Worm (Caenorhabditis elegans) whole organism, young adult: ENCODE measurements around the gene C44C10.12.

Experiments
- ZK185.1 ChIP-seq: sonication (generic microtip); optimal IDR thresholded peaks from 2 replicates; lab custom pipeline; 2016; ENCODE audit warnings: mild to moderate bottlenecking, missing genetic modification characterization, missing compliant biosample characterization; ENCODE audit not compliant: poor library complexity, severe bottlenecking
- akir-1 ChIP-seq: fragments of 200-800 bp; sonication (Bioruptor generic); optimal IDR thresholded peaks from 2 replicates; lab custom pipeline; 2018; ENCODE audit warnings: mild to moderate bottlenecking, missing genetic modification characterization, moderate library complexity, missing compliant biosample characterization
- atf-7 ChIP-seq: sonication (generic microtip); optimal IDR thresholded peaks from 2 replicates; lab custom pipeline; 2017; ENCODE audit warnings: mild to moderate bottlenecking, missing genetic modification characterization, missing compliant biosample characterization
- attf-6 ChIP-seq: fragments of 200-800 bp; sonication (Bioruptor generic); IDR thresholded peaks from 2 replicates; pipeline ENCODE4 v1.3.6; 2022; ENCODE audit warnings: missing genetic modification reagents, missing genetic modification characterization, missing compliant biosample characterization
- cebp-1 ChIP-seq, 2 experiments: fragments of 200-800 bp in 1 of 2; sonication (Bioruptor generic) in 1 of 2; sonication (generic microtip) in 1 of 2; IDR thresholded peaks in 1 of 2; optimal IDR thresholded peaks in 1 of 2; 2 replicates each; pipeline versions ENCODE4 v1.3.6 to Lab custom; 2017 to 2022; ENCODE audit warnings: missing compliant biosample characterization in 2 of 2, missing genetic modification characterization in 2 of 2, mild to moderate bottlenecking in 1 of 2, missing genetic modification reagents in 1 of 2, moderate library complexity in 1 of 2
- ceh-100 ChIP-seq: fragments of 200-800 bp; sonication (Bioruptor generic); IDR thresholded peaks from 2 replicates; pipeline ENCODE4 v1.3.6; 2022; ENCODE audit warnings: missing genetic modification reagents, missing genetic modification characterization, missing compliant biosample characterization
- ceh-58 ChIP-seq: fragments of 200-800 bp; sonication (Bioruptor generic); IDR thresholded peaks from 2 replicates; pipeline ENCODE4 v1.3.6; 2022; ENCODE audit warnings: missing genetic modification characterization, missing compliant biosample characterization
- ceh-91 ChIP-seq: fragments of 200-800 bp; sonication (Bioruptor generic); IDR thresholded peaks from 2 replicates; pipeline ENCODE4 v1.3.6; 2022; ENCODE audit warnings: missing genetic modification reagents, missing genetic modification characterization, missing compliant biosample characterization
- dpff-1 ChIP-seq: sonication (generic microtip); optimal IDR thresholded peaks from 2 replicates; lab custom pipeline; 2017; ENCODE audit warnings: mild to moderate bottlenecking, missing genetic modification characterization, missing compliant biosample characterization
- dpl-1 ChIP-seq: fragments of 150-350 bp; optimal IDR thresholded peaks from 2 replicates; lab custom pipeline; 2014; ENCODE audit warnings: missing biosample characterization, missing genetic modification reagents, missing genetic modification characterization
- efl-1 ChIP-seq: fragments of 150-350 bp; optimal IDR thresholded peaks from 2 replicates; lab custom pipeline; 2014; ENCODE audit warnings: missing biosample characterization, missing genetic modification reagents, missing genetic modification characterization
- egrh-3 ChIP-seq: fragments of 200-800 bp; sonication (Bioruptor generic); IDR thresholded peaks from 2 replicates; pipeline ENCODE4 v1.3.6; 2022; ENCODE audit warnings: missing genetic modification reagents, missing genetic modification characterization, missing compliant biosample characterization
- ets-4 ChIP-seq: fragments of 200-800 bp; sonication (Bioruptor generic); optimal IDR thresholded peaks from 2 replicates; lab custom pipeline; 2018; ENCODE audit warnings: mild to moderate bottlenecking, missing genetic modification characterization, missing compliant biosample characterization
- hlh-26 ChIP-seq: fragments of 200-800 bp; sonication (Bioruptor generic); conservative IDR thresholded peaks from 2 replicates; pipeline ENCODE4 v1.3.6; 2022; ENCODE audit warnings: missing genetic modification reagents, missing genetic modification characterization, missing compliant biosample characterization
- hmg-1.2 ChIP-seq: fragments of 200-800 bp; sonication (Bioruptor generic); IDR thresholded peaks from 2 replicates; pipeline ENCODE4 v1.3.6; 2022; ENCODE audit warnings: missing genetic modification reagents, missing genetic modification characterization, missing compliant biosample characterization
- hsf-1 ChIP-seq: fragments of 200-800 bp; sonication (Bioruptor generic); IDR thresholded peaks from 2 replicates; pipeline ENCODE4 v1.3.6; 2022; ENCODE audit warnings: missing genetic modification reagents, missing genetic modification characterization, missing compliant biosample characterization
- lag-1 ChIP-seq: fragments of 200-800 bp; sonication (Bioruptor generic); IDR thresholded peaks from 2 replicates; pipeline ENCODE4 v1.3.6; 2022; ENCODE audit warnings: missing genetic modification reagents, missing genetic modification characterization, missing compliant biosample characterization
- let-607 ChIP-seq, 2 experiments: fragments of 200-800 bp in 1 of 2; sonication (Bioruptor generic) in 1 of 2; sonication (generic microtip) in 1 of 2; optimal IDR thresholded peaks; 2 replicates each; lab custom pipeline; 2016 to 2018; ENCODE audit warnings: mild to moderate bottlenecking in 2 of 2, missing compliant biosample characterization in 2 of 2, missing genetic modification characterization in 2 of 2, moderate library complexity in 2 of 2, missing genotype in 1 of 2
- lir-1 ChIP-seq: fragments of 200-800 bp; sonication (Bioruptor generic); conservative IDR thresholded peaks from 2 replicates; pipeline ENCODE4 v1.3.6; 2022; ENCODE audit warnings: missing genetic modification reagents, missing genetic modification characterization, missing compliant biosample characterization
- madf-10 ChIP-seq: sonication (generic microtip); optimal IDR thresholded peaks from 2 replicates; lab custom pipeline; 2016; ENCODE audit warnings: mild to moderate bottlenecking, missing genetic modification characterization, missing compliant biosample characterization
- mes-4 ChIP-seq: sonication (generic microtip); optimal IDR thresholded peaks from 2 replicates; lab custom pipeline; 2016; ENCODE audit warnings: missing genotype, missing genetic modification characterization, missing compliant biosample characterization
- mxl-1 ChIP-seq: sonication (generic microtip); optimal IDR thresholded peaks from 2 replicates; lab custom pipeline; 2016; ENCODE audit warnings: missing genetic modification characterization, missing compliant biosample characterization
- nfyb-1 ChIP-seq: fragments of 200-800 bp; sonication (Bioruptor generic); IDR thresholded peaks from 2 replicates; pipeline ENCODE4 v1.3.6; 2022; ENCODE audit warnings: missing genetic modification reagents, missing genetic modification characterization, missing compliant biosample characterization
- nhr-27 ChIP-seq: fragments of 200-800 bp; sonication (Bioruptor generic); optimal IDR thresholded peaks from 2 replicates; lab custom pipeline; 2018; ENCODE audit warnings: mild to moderate bottlenecking, missing genetic modification characterization, moderate library complexity, missing compliant biosample characterization
- nhr-80 ChIP-seq: sonication (generic microtip); optimal IDR thresholded peaks from 2 replicates; lab custom pipeline; 2016; ENCODE audit warnings: missing genetic modification characterization, missing compliant biosample characterization
- rcor-1 ChIP-seq: fragments of 200-800 bp; sonication (Bioruptor generic); IDR thresholded peaks from 2 replicates; pipeline ENCODE4 v1.3.6; 2022; ENCODE audit warnings: missing genetic modification reagents, missing genetic modification characterization, missing compliant biosample characterization
- sea-2 ChIP-seq: fragments of 200-800 bp; sonication (Bioruptor generic); IDR thresholded peaks from 2 replicates; pipeline ENCODE4 v1.3.6; 2022; ENCODE audit warnings: missing genetic modification characterization, missing compliant biosample characterization
- snpc-3.4 ChIP-seq: sonication (generic microtip); optimal IDR thresholded peaks from 2 replicates; lab custom pipeline; 2017; ENCODE audit warnings: missing genetic modification characterization, mild to moderate bottlenecking, missing compliant biosample characterization, antibody characterized with exemption, moderate library complexity, missing genotype, missing genetic modification reagents
- sptf-2 ChIP-seq: fragments of 200-800 bp; sonication (Bioruptor generic); optimal IDR thresholded peaks from 2 replicates; lab custom pipeline; 2018; ENCODE audit warnings: mild to moderate bottlenecking, missing genetic modification characterization, missing compliant biosample characterization
- tbp1 ChIP-seq: fragments of 200-800 bp; sonication (Bioruptor generic); optimal IDR thresholded peaks from 2 replicates; lab custom pipeline; 2018; ENCODE audit warnings: mild to moderate bottlenecking, missing genetic modification characterization, missing compliant biosample characterization
- tbx-9 ChIP-seq: sonication (generic microtip); optimal IDR thresholded peaks from 2 replicates; lab custom pipeline; 2016; ENCODE audit warnings: borderline replicate concordance, missing genetic modification characterization, inconsistent platforms, missing compliant biosample characterization
- unc-62 ChIP-seq: fragments of 150-350 bp; optimal IDR thresholded peaks from 2 replicates; lab custom pipeline; 2014; ENCODE audit warnings: missing biosample characterization, missing genetic modification reagents, missing genetic modification characterization
- zfh-2 ChIP-seq: fragments of 200-800 bp; sonication (Bioruptor generic); conservative IDR thresholded peaks from 2 replicates; pipeline ENCODE4 v1.3.6; 2022; ENCODE audit warnings: missing genetic modification reagents, missing genetic modification characterization, missing compliant biosample characterization
- zim-3 ChIP-seq: sonication (generic microtip); optimal IDR thresholded peaks from 2 replicates; lab custom pipeline; 2017; ENCODE audit warnings: mild to moderate bottlenecking, missing genetic modification characterization, moderate library complexity, missing compliant biosample characterization
- ztf-18 ChIP-seq: sonication (generic microtip); optimal IDR thresholded peaks from 2 replicates; lab custom pipeline; 2016; ENCODE audit warnings: missing genotype, mild to moderate bottlenecking, missing genetic modification characterization, missing compliant biosample characterization
- ztf-25 ChIP-seq: fragments of 200-800 bp; sonication (Bioruptor generic); IDR thresholded peaks from 2 replicates; pipeline ENCODE4 v1.3.6; 2022; ENCODE audit warnings: missing genetic modification reagents, missing genetic modification characterization, missing compliant biosample characterization

The C44C10.12 gene

DNA sequence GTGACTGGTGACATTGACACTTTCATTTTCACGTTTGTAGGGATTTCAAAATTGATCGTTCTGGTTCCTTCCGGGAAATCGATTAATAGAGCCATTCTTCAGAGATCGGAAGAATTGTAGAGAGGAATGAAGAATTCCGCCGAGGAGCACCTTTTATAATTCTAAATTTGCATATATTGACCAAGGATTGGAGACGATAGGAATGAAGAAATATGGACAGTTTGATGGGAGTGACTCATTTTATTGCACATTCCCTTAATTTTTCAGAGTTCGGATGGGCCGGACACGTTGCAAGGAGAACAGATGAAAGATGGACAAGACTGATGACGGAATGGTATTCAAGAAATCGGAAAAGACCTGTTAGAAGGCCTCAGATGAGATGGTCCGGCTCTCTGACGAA is 3.5 kb downstream of the C44C10.12 start, which contains the start of gene C44C10.15:
Gene C44C10.15, minus strand, starts transcription at position 101 of the 400 bp plus-strand sequence.
- TF ChIP-seq snpc-3.4 (no peak), akir-1 (GFP tag; lab: Kevin White, UChicago) (no peak), ceh-91 (GFP tag; lab: Robert Waterston, UW) (no peak), hmg-1.2 (GFP tag; lab: Robert Waterston, UW) (no peak), madf-10 (no peak), rcor-1 (no peak), ceh-100 (GFP tag; lab: Robert Waterston, UW) (no peak), hlh-26 (GFP tag; lab: Robert Waterston, UW) (no peak), nhr-27 (tag; lab: Kevin White, UChicago) (no peak), tbp1 (GFP tag; lab: Kevin White, UChicago) (no peak), mes-4 (tag; lab: Kevin White, UChicago) (no peak), efl-1 (GFP tag; lab: Kevin White, UChicago) (no peak), hsf-1 (no peak), mxl-1 (tag; lab: Kevin White, UChicago) (no peak)

DNA sequence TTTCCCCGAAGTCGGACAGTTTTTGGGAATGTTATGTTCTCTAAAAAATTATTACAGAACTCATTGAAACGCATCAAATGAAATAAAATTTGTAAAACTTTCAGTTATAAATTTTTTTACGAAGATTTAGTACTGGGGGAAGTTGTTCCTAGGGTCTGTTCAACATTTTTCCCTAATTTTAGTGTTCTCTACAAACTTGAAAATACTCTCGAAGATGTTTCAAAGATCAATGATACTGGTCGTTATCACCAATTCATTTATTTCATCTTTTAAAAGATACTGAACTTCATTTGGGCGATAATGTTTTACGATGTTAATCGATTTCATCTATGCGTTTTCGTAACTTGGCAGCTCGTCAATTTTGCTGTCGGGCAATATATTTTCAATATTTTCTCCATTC is 5.4 kb downstream of the C44C10.12 start, which contains the start of gene C44C10.3:
Gene C44C10.3, plus strand, starts transcription at position 301 of the 400 bp plus-strand sequence.
- TF ChIP-seq dpff-1 (tag; lab: Kevin White, UChicago) (no peak), ceh-58 (no peak), sea-2 (no peak), attf-6 (GFP tag; lab: Robert Waterston, UW) (no peak), ztf-18 (no peak)
- TF ChIP-seq, all 124 proteins: peak for 0

DNA sequence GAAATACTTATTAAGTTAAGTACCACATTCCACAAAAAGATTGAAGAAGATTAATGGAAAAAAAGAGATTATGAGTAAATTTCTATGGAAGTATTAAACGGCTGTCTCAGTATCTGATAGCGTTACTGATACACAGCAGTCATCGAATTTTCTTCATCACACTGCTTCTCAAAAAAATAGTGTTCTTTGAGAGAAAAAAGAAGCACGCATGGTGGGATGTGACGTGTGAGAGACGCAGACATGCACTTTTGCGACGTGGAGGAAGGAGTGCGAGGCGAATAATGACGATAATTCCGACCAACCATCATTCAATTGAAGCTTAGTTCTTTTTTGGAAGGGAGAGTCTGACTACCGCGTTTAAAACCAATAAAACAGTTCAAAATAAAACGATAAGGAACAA is 13.4 kb downstream of the C44C10.12 start, which contains the start of gene C44C10.11:
Gene C44C10.11, minus strand, starts transcription at position 115 of the 400 bp plus-strand sequence.
- TF ChIP-seq nhr-80, result peak; percentile 99
- no peak for TF ChIP-seq dpl-1 (GFP tag; lab: Kevin White, UChicago)
- TF ChIP-seq ets-4, result peak; percentile 80
- no peak for TF ChIP-seq akir-1 (GFP tag; lab: Kevin White, UChicago)
- peak; percentile 75 for TF ChIP-seq atf-7 (tag; lab: Kevin White, UChicago)
- TF ChIP-seq lir-1 (GFP tag; lab: Robert Waterston, UW), result no peak
- TF ChIP-seq cebp-1 (GFP tag; IDR thresholded peaks at IDR 0.05; lab: Robert Waterston, UW), result no peak
- no peak for TF ChIP-seq cebp-1 (tag; optimal IDR thresholded peaks at IDR 0.05; lab: Kevin White, UChicago)
- TF ChIP-seq let-607 (tag; optimal IDR thresholded peaks at IDR 0.05; lab: Kevin White, UChicago), result peak; percentile 88 to 91
- TF ChIP-seq zim-3, result no peak
- no peak for TF ChIP-seq attf-6 (GFP tag; lab: Robert Waterston, UW)
- no peak for TF ChIP-seq ZK185.1
- TF ChIP-seq tbx-9 (tag; lab: Kevin White, UChicago), result no peak
- peak; percentile 49 for TF ChIP-seq unc-62
- TF ChIP-seq, all 124 proteins: peak for 5

DNA sequence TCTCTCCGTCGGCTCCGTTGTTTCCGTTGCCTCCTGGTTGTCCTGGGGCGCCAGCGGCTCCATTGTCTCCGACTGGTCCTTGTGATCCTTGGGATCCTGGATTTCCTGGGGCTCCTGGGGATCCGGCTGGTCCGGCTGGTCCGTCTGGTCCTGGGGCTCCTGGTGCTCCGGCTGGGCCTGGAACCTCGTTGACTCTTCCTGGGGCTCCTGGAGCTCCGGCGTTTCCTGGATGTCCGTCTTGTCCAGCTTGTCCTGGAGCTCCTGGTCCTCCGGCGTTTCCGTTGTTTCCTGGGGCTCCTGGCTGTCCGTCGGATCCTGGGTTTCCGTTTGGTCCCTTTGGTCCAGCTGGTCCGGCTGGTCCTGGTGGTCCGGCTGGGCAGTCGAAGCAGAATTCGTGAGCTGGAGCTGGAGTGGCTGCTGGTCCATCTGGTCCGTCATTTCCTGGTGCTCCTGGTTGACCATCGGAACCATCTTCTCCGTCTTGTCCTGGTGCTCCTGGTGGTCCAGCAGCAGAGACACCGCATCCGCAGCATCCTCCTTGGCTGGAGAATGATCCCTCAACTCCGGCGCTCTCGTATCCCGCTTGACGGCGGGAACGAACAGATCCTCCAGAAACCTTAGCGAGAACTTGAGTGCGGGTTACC is 14.8 kb downstream of the C44C10.12 start:
- TF ChIP-seq zfh-2 (GFP tag; lab: Robert Waterston, UW) (peak; percentile 90), ztf-25 (0 out of 2 replicates have a peak, but pooled peaks have one; percentile 13), sptf-2 (no peak), hsf-1 (no peak), tbx-9 (tag; lab: Kevin White, UChicago) (no peak), nfyb-1 (0 out of 2 replicates have a peak, but pooled peaks have one; percentile 17), egrh-3 (peak; percentile 95), ceh-91 (GFP tag; lab: Robert Waterston, UW) (no peak), madf-10 (no peak), lag-1 (GFP tag; lab: Robert Waterston, UW) (no peak)
